Worm (Caenorhabditis elegans) whole organism, L1 larva: ENCODE measurements around the gene lgc-57.

Experiments used
- C16A3.4 ChIP-seq: fragments of 150-350 bp; optimal IDR thresholded peaks from 2 replicates; lab custom pipeline; 2014; ENCODE audit warnings: missing biosample characterization, missing genetic modification characterization
- aha-1 ChIP-seq: fragments of 150-350 bp; optimal IDR thresholded peaks from 2 replicates; lab custom pipeline; 2014; ENCODE audit warnings: missing biosample characterization, missing genetic modification characterization
- aly-2 ChIP-seq: fragments of 150-350 bp; optimal IDR thresholded peaks from 2 replicates; lab custom pipeline; 2014; ENCODE audit warnings: missing biosample characterization, missing genetic modification characterization
- blmp-1 ChIP-seq: fragments of 150-350 bp; optimal IDR thresholded peaks from 2 replicates; lab custom pipeline; 2014; ENCODE audit warnings: missing biosample characterization, missing genetic modification characterization
- ceh-8 ChIP-seq: fragments of 200-800 bp; sonication (Bioruptor generic); optimal IDR thresholded peaks from 2 replicates; lab custom pipeline; 2018; ENCODE audit warnings: mild to moderate bottlenecking, missing genetic modification characterization, moderate library complexity, missing compliant biosample characterization
- ceh-82 ChIP-seq, 3 experiments: fragments of 150-350 bp in 1 of 3; sonication (generic microtip) in 2 of 3; optimal IDR thresholded peaks; 2 replicates each; lab custom pipeline; 2014 to 2017; ENCODE audit warnings: missing biosample characterization in 3 of 3, missing genetic modification characterization in 3 of 3
- dsc-1 ChIP-seq: sonication (generic microtip); optimal IDR thresholded peaks from 2 replicates; lab custom pipeline; 2016; ENCODE audit warnings: mild to moderate bottlenecking, missing genetic modification characterization, missing compliant biosample characterization
- egl-13 ChIP-seq: sonication (generic microtip); optimal IDR thresholded peaks from 2 replicates; lab custom pipeline; 2016; ENCODE audit warnings: missing genotype, missing genetic modification reagents, missing genetic modification characterization, missing compliant biosample characterization
- egl-27 ChIP-seq, 2 experiments: fragments of 150-350 bp in 1 of 2; sonication (generic microtip); optimal IDR thresholded peaks; 3 replicates each; lab custom pipeline; 2017 to 2018; ENCODE audit warnings: missing biosample characterization in 2 of 2, missing genetic modification characterization in 2 of 2, missing genetic modification reagents in 2 of 2
- elt-2 ChIP-seq: sonication (generic microtip); optimal IDR thresholded peaks from 2 replicates; lab custom pipeline; 2016; ENCODE audit warnings: missing genetic modification characterization, mild to moderate bottlenecking, inconsistent platforms, missing compliant biosample characterization, missing genetic modification reagents
- elt-3 ChIP-seq, 6 experiments: fragments of 150-350 bp in 1 of 6; sonication (generic microtip); optimal IDR thresholded peaks; 2 replicates each; lab custom pipeline; 2017 to 2018; ENCODE audit warnings: missing biosample characterization in 6 of 6, missing genetic modification characterization in 6 of 6, inconsistent platforms in 1 of 6
- fkh-10 ChIP-seq: sonication (generic microtip); optimal IDR thresholded peaks from 2 replicates; lab custom pipeline; 2017; ENCODE audit warnings: missing biosample characterization, missing genetic modification reagents, missing genetic modification characterization
- fkh-8 ChIP-seq: sonication (generic microtip); optimal IDR thresholded peaks from 2 replicates; lab custom pipeline; 2016; ENCODE audit warnings: mild to moderate bottlenecking, missing genetic modification characterization, missing compliant biosample characterization
- grh-1 ChIP-seq: fragments of 200-800 bp; sonication (Bioruptor generic); IDR thresholded peaks from 2 replicates; pipeline ENCODE4 v1.3.6; 2022; ENCODE audit warnings: missing genetic modification reagents, missing genetic modification characterization, missing compliant biosample characterization
- hlh-17 ChIP-seq: fragments of 200-800 bp; sonication (Bioruptor generic); optimal IDR thresholded peaks from 2 replicates; lab custom pipeline; 2018; ENCODE audit warnings: missing genetic modification characterization, mild to moderate bottlenecking, missing compliant biosample characterization, moderate library complexity, borderline replicate concordance
- hlh-4 ChIP-seq: sonication (generic microtip); optimal IDR thresholded peaks from 2 replicates; lab custom pipeline; 2016; ENCODE audit warnings: mild to moderate bottlenecking, missing genetic modification characterization, missing compliant biosample characterization
- isw-1 ChIP-seq: fragments of 200-800 bp; sonication (Bioruptor generic); IDR thresholded peaks from 2 replicates; pipeline ENCODE4 v1.3.6; 2022; ENCODE audit warnings: missing genetic modification characterization, missing compliant biosample characterization
- jun-1 ChIP-seq: fragments of 150-350 bp; optimal IDR thresholded peaks from 2 replicates; lab custom pipeline; 2014; ENCODE audit warnings: missing biosample characterization, missing genetic modification reagents, missing genetic modification characterization
- lin-13 ChIP-seq: fragments of 150-350 bp; optimal IDR thresholded peaks from 2 replicates; lab custom pipeline; 2014; ENCODE audit warnings: missing biosample characterization, missing genetic modification reagents, missing genetic modification characterization
- lir-3 ChIP-seq: sonication (generic microtip); optimal IDR thresholded peaks from 2 replicates; lab custom pipeline; 2016; ENCODE audit warnings: mild to moderate bottlenecking, missing genetic modification characterization, moderate library complexity, missing compliant biosample characterization; ENCODE audit not compliant: poor library complexity
- lsy-2 ChIP-seq, 2 experiments: fragments of 150-350 bp; optimal IDR thresholded peaks; 2 replicates each; lab custom pipeline; 2014; ENCODE audit warnings: missing biosample characterization in 2 of 2, missing genetic modification characterization in 2 of 2
- mab-9 ChIP-seq: fragments of 200-800 bp; sonication (Bioruptor generic); IDR thresholded peaks from 2 replicates; pipeline ENCODE4 v1.3.6; 2022; ENCODE audit warnings: missing genetic modification reagents, missing genetic modification characterization, missing compliant biosample characterization
- mdl-1 ChIP-seq, 2 experiments: fragments of 150-350 bp; optimal IDR thresholded peaks; 2 replicates each; lab custom pipeline; 2014 to 2017; ENCODE audit warnings: missing biosample characterization in 2 of 2, missing genetic modification characterization in 2 of 2, inconsistent platforms in 1 of 2
- nhr-11 ChIP-seq: fragments of 150-350 bp; optimal IDR thresholded peaks from 2 replicates; lab custom pipeline; 2014; ENCODE audit warnings: missing biosample characterization, missing genetic modification characterization
- nhr-12 ChIP-seq: sonication (generic microtip); optimal IDR thresholded peaks from 2 replicates; lab custom pipeline; 2017; ENCODE audit warnings: missing biosample characterization, missing genetic modification characterization
- nhr-20 ChIP-seq: sonication (generic microtip); optimal IDR thresholded peaks from 2 replicates; lab custom pipeline; 2016; ENCODE audit warnings: mild to moderate bottlenecking, missing genetic modification characterization, missing compliant biosample characterization
- nhr-237 ChIP-seq: fragments of 150-350 bp; optimal IDR thresholded peaks from 2 replicates; lab custom pipeline; 2014; ENCODE audit warnings: missing biosample characterization, missing genetic modification characterization
- nhr-28 ChIP-seq: fragments of 150-350 bp; optimal IDR thresholded peaks from 2 replicates; lab custom pipeline; 2014; ENCODE audit warnings: missing biosample characterization, missing genetic modification characterization
- nhr-47 ChIP-seq: sonication (generic microtip); optimal IDR thresholded peaks from 2 replicates; lab custom pipeline; 2016; ENCODE audit warnings: mild to moderate bottlenecking, missing genetic modification characterization, moderate library complexity, missing compliant biosample characterization
- nhr-71 ChIP-seq: sonication (generic microtip); optimal IDR thresholded peaks from 2 replicates; lab custom pipeline; 2016; ENCODE audit warnings: mild to moderate bottlenecking, missing genetic modification characterization, moderate library complexity, missing compliant biosample characterization
- nhr-76 ChIP-seq: sonication (generic microtip); optimal IDR thresholded peaks from 2 replicates; lab custom pipeline; 2017; ENCODE audit warnings: missing biosample characterization, missing genetic modification characterization
- nhr-85 ChIP-seq: sonication (generic microtip); peaks from one replicate; lab custom pipeline; 2016; ENCODE audit warnings: missing genetic modification characterization, inconsistent platforms, missing compliant biosample characterization
- pag-3 ChIP-seq: sonication (generic microtip); optimal IDR thresholded peaks from 2 replicates; lab custom pipeline; 2017; ENCODE audit warnings: missing genetic modification characterization, mild to moderate bottlenecking, missing compliant biosample characterization, antibody characterized with exemption, borderline replicate concordance; ENCODE audit not compliant: insufficient read depth
- pqm-1 ChIP-seq: sonication (generic microtip); optimal IDR thresholded peaks from 3 replicates; lab custom pipeline; 2017; ENCODE audit warnings: missing biosample characterization, missing genetic modification characterization
- rnt-1 ChIP-seq: sonication (generic microtip); optimal IDR thresholded peaks from 2 replicates; lab custom pipeline; 2016; ENCODE audit warnings: mild to moderate bottlenecking, missing genetic modification characterization, moderate library complexity, missing compliant biosample characterization
- skn-1 ChIP-seq: fragments of 150-350 bp; optimal IDR thresholded peaks from 2 replicates; lab custom pipeline; 2014; ENCODE audit warnings: missing biosample characterization, missing genetic modification characterization
- snpc-4 ChIP-seq: fragments of 150-350 bp; optimal IDR thresholded peaks from 2 replicates; lab custom pipeline; 2014; ENCODE audit warnings: missing biosample characterization, missing genetic modification characterization
- sox-4 ChIP-seq: sonication (generic microtip); optimal IDR thresholded peaks from 2 replicates; lab custom pipeline; 2016; ENCODE audit warnings: missing genetic modification characterization, missing compliant biosample characterization
- sup-37 ChIP-seq: fragments of 200-800 bp; sonication (Bioruptor generic); optimal IDR thresholded peaks from 2 replicates; lab custom pipeline; 2018; ENCODE audit warnings: mild to moderate bottlenecking, missing genetic modification characterization, missing compliant biosample characterization
- swsn-7 ChIP-seq: sonication (generic microtip); optimal IDR thresholded peaks from 2 replicates; lab custom pipeline; 2016; ENCODE audit warnings: missing genetic modification characterization, missing compliant biosample characterization
- tbx-2 ChIP-seq: sonication (generic microtip); optimal IDR thresholded peaks from 2 replicates; lab custom pipeline; 2016; ENCODE audit warnings: missing genetic modification characterization, missing compliant biosample characterization
- unc-130 ChIP-seq: fragments of 150-350 bp; optimal IDR thresholded peaks from 2 replicates; lab custom pipeline; 2017; ENCODE audit warnings: missing biosample characterization, missing genetic modification characterization, inconsistent platforms
- unc-30 ChIP-seq: sonication (generic microtip); optimal IDR thresholded peaks from 2 replicates; lab custom pipeline; 2017; ENCODE audit warnings: missing biosample characterization, missing genetic modification characterization
- unc-62 ChIP-seq: fragments of 150-350 bp; optimal IDR thresholded peaks from 2 replicates; lab custom pipeline; 2014; ENCODE audit warnings: missing biosample characterization, missing genetic modification reagents, missing genetic modification characterization
- unc-98 ChIP-seq: fragments of 200-800 bp; sonication (Bioruptor generic); IDR thresholded peaks from 2 replicates; pipeline ENCODE4 v1.3.6; 2022; ENCODE audit warnings: missing genetic modification characterization, missing compliant biosample characterization
- xbp-1 ChIP-seq: sonication (generic microtip); optimal IDR thresholded peaks from 2 replicates; lab custom pipeline; 2016; ENCODE audit warnings: missing genetic modification characterization, missing compliant biosample characterization
- zip-4 ChIP-seq: fragments of 200-800 bp; sonication (Bioruptor generic); optimal IDR thresholded peaks from 2 replicates; lab custom pipeline; 2018; ENCODE audit warnings: mild to moderate bottlenecking, missing genetic modification characterization, moderate library complexity, missing compliant biosample characterization
- ztf-11 ChIP-seq, 2 experiments: sonication (generic microtip); optimal IDR thresholded peaks; 2 replicates each; lab custom pipeline; 2016 to 2017; ENCODE audit warnings: missing genetic modification characterization in 2 of 2, missing biosample characterization in 1 of 2, missing compliant biosample characterization in 1 of 2
- ztf-4 ChIP-seq: fragments of 150-350 bp; optimal IDR thresholded peaks from 2 replicates; lab custom pipeline; 2014; ENCODE audit warnings: missing biosample characterization, missing genetic modification characterization

Gene lgc-57

DNA sequence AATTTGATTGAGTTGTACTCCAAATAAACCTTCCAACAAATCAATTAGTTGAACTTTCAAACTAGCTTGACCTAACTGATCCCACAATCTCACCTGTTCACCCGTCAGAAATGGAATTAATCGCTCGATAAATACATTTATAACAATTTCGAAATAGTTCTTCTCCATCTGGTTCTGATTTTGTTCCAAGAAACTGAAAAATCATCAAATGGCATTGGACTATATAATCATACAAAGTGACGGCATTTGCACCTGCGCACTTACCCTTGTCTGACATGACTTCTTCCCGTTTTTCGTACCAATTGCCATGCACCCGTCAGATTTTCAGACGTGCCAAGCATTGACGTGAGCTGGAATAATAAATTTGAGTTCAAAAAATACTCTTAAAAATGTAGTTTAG is 35.9 kb downstream of the lgc-57 start:
- TF ChIP-seq C16A3.4 (tag; lab: Kevin White, UChicago) (no peak), nhr-85 (tag; lab: Kevin White, UChicago) (no peak), fkh-10 (GFP tag; lab: Kevin White, UChicago) (no peak), aha-1 (tag; lab: Kevin White, UChicago) (no peak), unc-98 (no peak), hlh-4 (peak; percentile 72), lir-3 (tag; lab: Kevin White, UChicago) (no peak), pag-3 (no peak), fkh-8 (peak; percentile 83), ceh-8 (GFP tag; lab: Kevin White, UChicago) (no peak), grh-1 (GFP tag; lab: Robert Waterston, UW) (no peak), ztf-4 (tag; lab: Kevin White, UChicago) (no peak), nhr-71 (peak; percentile 63), xbp-1 (tag; lab: Kevin White, UChicago) (no peak), swsn-7 (tag; lab: Kevin White, UChicago) (peak; percentile 3), sox-4 (tag; lab: Kevin White, UChicago) (no peak), tbx-2 (no peak), elt-2 (no peak), skn-1 (tag; lab: Kevin White, UChicago) (no peak), nhr-47 (tag; lab: Kevin White, UChicago) (peak; percentile 53)
- TF ChIP-seq, all 84 proteins: peak for 5

- TF ChIP-seq ceh-82 (tag; optimal IDR thresholded peaks at IDR 0.05; lab: Kevin White, UChicago): no peak
- no peak for TF ChIP-seq zip-4 (GFP tag; lab: Kevin White, UChicago)
- no peak for TF ChIP-seq nhr-237 (tag; lab: Kevin White, UChicago)
- no peak for TF ChIP-seq nhr-12 (tag; lab: Kevin White, UChicago)
- TF ChIP-seq hlh-17 (GFP tag; lab: Kevin White, UChicago): no peak
- TF ChIP-seq fkh-10 (GFP tag; lab: Kevin White, UChicago): no peak
- TF ChIP-seq mdl-1 (tag; optimal IDR thresholded peaks at IDR 0.05; lab: Kevin White, UChicago): no peak
- no peak for TF ChIP-seq snpc-4 (tag; lab: Kevin White, UChicago)
- TF ChIP-seq egl-13: no peak
- TF ChIP-seq nhr-71: no peak
- no peak for TF ChIP-seq sup-37 (GFP tag; lab: Kevin White, UChicago)
- no peak for TF ChIP-seq pqm-1 (tag; lab: Kevin White, UChicago)
- no peak for TF ChIP-seq jun-1 (tag; lab: Kevin White, UChicago)
- no peak for TF ChIP-seq nhr-47 (tag; lab: Kevin White, UChicago)
- no peak for TF ChIP-seq nhr-76 (tag; lab: Kevin White, UChicago)
- no peak for TF ChIP-seq nhr-11
- no peak for TF ChIP-seq nhr-28 (tag; lab: Kevin White, UChicago)
- TF ChIP-seq unc-130 (tag; lab: Kevin White, UChicago): no peak
- no peak for TF ChIP-seq egl-27 (tag; optimal IDR thresholded peaks at IDR 0.05; lab: Kevin White, UChicago)
Observed at ce11 chrII:10731552-10731951, 36.7 kb downstream of the lgc-57 start, which contains the start of gene glb-12. Gene glb-12, minus strand, starts transcription at chrII:10731652.

DNA sequence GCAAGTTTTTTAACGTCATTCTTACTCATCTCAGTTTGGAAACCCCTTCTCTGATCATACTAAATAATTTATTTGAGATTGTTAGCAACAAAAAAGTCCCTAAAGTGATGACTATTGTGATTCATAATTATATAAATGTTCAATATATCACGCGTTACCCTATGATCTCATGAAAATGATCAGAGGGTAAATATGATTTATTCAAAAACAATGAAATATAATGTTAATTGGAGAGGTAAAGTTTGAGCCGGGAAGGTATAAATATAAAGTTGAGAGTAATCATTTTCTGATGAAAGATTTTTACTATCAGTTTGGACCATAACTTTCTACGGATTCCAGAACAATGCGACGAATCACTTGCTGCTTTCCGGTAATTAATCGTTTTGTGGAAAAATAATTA is 42.2 kb downstream of the lgc-57 start, which contains the start of gene C52A11.3:
Gene C52A11.3 (plus strand): TSS at position 301 of the 400 bp plus-strand sequence.
- TF ChIP-seq ceh-8 (GFP tag; lab: Kevin White, UChicago): peak; percentile 68
- no peak for TF ChIP-seq mdl-1 (tag; optimal IDR thresholded peaks at IDR 0.05; lab: Kevin White, UChicago)
- TF ChIP-seq, all 84 proteins: peak for 1

DNA sequence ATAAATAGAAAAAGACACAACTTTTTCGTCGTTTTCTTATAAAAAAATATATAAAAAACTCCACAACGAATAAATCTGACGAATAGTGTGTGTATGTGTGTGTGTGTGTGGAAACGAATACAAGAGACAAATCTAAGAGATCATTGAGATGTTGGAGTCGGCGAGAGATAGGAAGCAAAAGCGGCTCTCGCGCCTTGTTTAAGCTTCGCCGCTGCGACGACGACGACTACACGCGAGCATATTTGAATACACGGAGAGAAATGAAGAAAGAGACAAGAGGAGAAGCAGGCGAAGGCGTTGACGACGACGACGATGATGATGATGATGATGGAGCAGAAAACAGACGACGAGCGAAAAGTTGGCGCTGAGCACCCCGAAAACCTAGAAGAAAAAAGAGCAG is 50.0 kb downstream of the lgc-57 start:
- TF ChIP-seq dsc-1: peak; percentile 34
- TF ChIP-seq ztf-11 (tag; optimal IDR thresholded peaks at IDR 0.05; lab: Kevin White, UChicago): no peak
- TF ChIP-seq elt-3 (tag; optimal IDR thresholded peaks at IDR 0.05; lab: Kevin White, UChicago): no peak
- TF ChIP-seq lin-13 (GFP tag; lab: Kevin White, UChicago): no peak
- TF ChIP-seq rnt-1 (tag; lab: Kevin White, UChicago): no peak
- peak in 1 of 2 experiments; percentile 41 for TF ChIP-seq lsy-2 (tag; optimal IDR thresholded peaks at IDR 0.05; lab: Kevin White, UChicago)
- no peak for TF ChIP-seq blmp-1 (tag; lab: Kevin White, UChicago)
- TF ChIP-seq unc-62: no peak
- no peak for TF ChIP-seq mab-9 (GFP tag; lab: Robert Waterston, UW)
- TF ChIP-seq jun-1 (tag; lab: Kevin White, UChicago): no peak
- TF ChIP-seq aly-2 (tag; lab: Kevin White, UChicago): no peak
- TF ChIP-seq ceh-8 (GFP tag; lab: Kevin White, UChicago): no peak
- TF ChIP-seq isw-1 (GFP tag; lab: Robert Waterston, UW): no peak; the same call in 1 of the 2 replicates
- TF ChIP-seq nhr-85 (tag; lab: Kevin White, UChicago): no peak
- TF ChIP-seq nhr-20 (tag; lab: Kevin White, UChicago): no peak
- TF ChIP-seq unc-30 (tag; lab: Kevin White, UChicago): no peak
